Fruit fly (Drosophila melanogaster): ENCODE measurements around the gene CG9356.
A peak's percentile ranks its signal among the peaks of the same experiment; 100 is the strongest.

Gene CG9356

dm6 chr3R:9394385-9395042 lies 9.6 kb downstream of the CG9356 start, which contains the start of gene FER (continued):
- TF ChIP-seq Asciz (GFP tag; optimal IDR thresholded peaks at IDR 0.05), result peak; percentile 63
- no peak for TF ChIP-seq CG7556 (GFP tag; optimal IDR thresholded peaks at IDR 0.05)
- no peak for TF ChIP-seq sc (optimal IDR thresholded peaks at IDR 0.05)
- no peak for TF ChIP-seq sc (GFP tag; optimal IDR thresholded peaks at IDR 0.05)
- TF ChIP-seq bowl (GFP tag; IDR thresholded peaks at IDR 0.05), result 0 out of 2 replicates have a peak, but pooled peaks have one; percentile 22
- no peak for TF ChIP-seq run (tag; optimal IDR thresholded peaks at IDR 0.05)
- TF ChIP-seq chinmo (GFP tag; IDR thresholded peaks at IDR 0.05; ENCODE audit: partially characterized antibody), result peak; percentile 97
- TF ChIP-seq HmgD (GFP tag; optimal IDR thresholded peaks at IDR 0.05), result peak; percentile 69
- TF ChIP-seq CG3281 (GFP tag; optimal IDR thresholded peaks at IDR 0.05), result peak; percentile 23
- TF ChIP-seq lola (GFP tag; optimal IDR thresholded peaks at IDR 0.05), result no peak
- TF ChIP-seq CG32532 (GFP tag; IDR thresholded peaks at IDR 0.05), result peak; percentile 69; the same call in 1 of the 2 replicates
- no peak for TF ChIP-seq croc (GFP tag; conservative IDR thresholded peaks at IDR 0.05)
- TF ChIP-seq CG12299 (tag; optimal IDR thresholded peaks at IDR 0.05), result peak; percentile 38
- no peak for TF ChIP-seq sim (GFP tag; IDR thresholded peaks at IDR 0.05)
- TF ChIP-seq CG18476 (GFP tag; optimal IDR thresholded peaks at IDR 0.05), result no peak
- no peak for TF ChIP-seq B-H1 (GFP tag; IDR thresholded peaks at IDR 0.05)
- TF ChIP-seq Spps (tag; optimal IDR thresholded peaks at IDR 0.05), result no peak
- TF ChIP-seq Lpt (GFP tag; optimal IDR thresholded peaks at IDR 0.05), result no peak
- TF ChIP-seq Optix (GFP tag; IDR thresholded peaks at IDR 0.05), result no peak
- no peak for TF ChIP-seq wor (GFP tag; IDR thresholded peaks at IDR 0.05)
- TF ChIP-seq CG15011 (GFP tag; optimal IDR thresholded peaks at IDR 0.05), result no peak
- no peak for TF ChIP-seq Dfd (GFP tag; optimal IDR thresholded peaks at IDR 0.05)
- TF ChIP-seq mam (GFP tag; optimal IDR thresholded peaks at IDR 0.05), result no peak
- peak; percentile 81 for TF ChIP-seq rib (GFP tag; IDR thresholded peaks at IDR 0.05)
- TF ChIP-seq CG18764 (GFP tag; optimal IDR thresholded peaks at IDR 0.05), result no peak
- no peak for TF ChIP-seq CG14860 (GFP tag; IDR thresholded peaks at IDR 0.05; ENCODE audit: partially characterized antibody)
- peak; percentile 37 for TF ChIP-seq CG4328 (GFP tag; optimal IDR thresholded peaks at IDR 0.05)
- no peak for TF ChIP-seq btn (GFP tag; optimal IDR thresholded peaks at IDR 0.05)
- TF ChIP-seq pita (GFP tag; optimal IDR thresholded peaks at IDR 0.05), result no peak
- TF ChIP-seq crol (GFP tag; IDR thresholded peaks at IDR 0.05), result no peak
- TF ChIP-seq tgo (GFP tag; IDR thresholded peaks at IDR 0.05), result no peak
- 0 out of 2 replicates have a peak, but pooled peaks have one; percentile 27 for TF ChIP-seq H2.0 (GFP tag; IDR thresholded peaks at IDR 0.05)
- TF ChIP-seq CG7928 (GFP tag; optimal IDR thresholded peaks at IDR 0.05), result no peak
- TF ChIP-seq ham (GFP tag; IDR thresholded peaks at IDR 0.05), result no peak
- TF ChIP-seq Mad (GFP tag; optimal IDR thresholded peaks at IDR 0.05), result no peak
- no peak for TF ChIP-seq Lim3 (GFP tag; IDR thresholded peaks at IDR 0.05)
- TF ChIP-seq CG1233 (GFP tag; optimal IDR thresholded peaks at IDR 0.05), result no peak
- no peak for TF ChIP-seq Gsc (GFP tag; IDR thresholded peaks at IDR 0.05)
- peak; percentile 34 for TF ChIP-seq CG33213 (GFP tag; optimal IDR thresholded peaks at IDR 0.05)
- TF ChIP-seq repo (GFP tag; optimal IDR thresholded peaks at IDR 0.05), result no peak
- TF ChIP-seq CG16815 (GFP tag; optimal IDR thresholded peaks at IDR 0.05), result no peak
- TF ChIP-seq chm (GFP tag; IDR thresholded peaks at IDR 0.05), result peak; percentile 85
- no peak for TF ChIP-seq fd102C (GFP tag; optimal IDR thresholded peaks at IDR 0.05)
- TF ChIP-seq fru (optimal IDR thresholded peaks at IDR 0.05), result no peak
- peak; percentile 63 for TF ChIP-seq HmgZ (tag; optimal IDR thresholded peaks at IDR 0.05)
- TF ChIP-seq CG13123 (GFP tag; optimal IDR thresholded peaks at IDR 0.05), result no peak
- peak; percentile 56; the same call in 2 of the 3 replicates for TF ChIP-seq sr (GFP tag; IDR thresholded peaks at IDR 0.05)
- TF ChIP-seq Awh (GFP tag; IDR thresholded peaks at IDR 0.05), result 0 out of 2 replicates have a peak, but pooled peaks have one; percentile 45
- TF ChIP-seq ash1 (GFP tag; optimal IDR thresholded peaks at IDR 0.05), result peak; percentile 61
- no peak for TF ChIP-seq Usf (GFP tag; optimal IDR thresholded peaks at IDR 0.05)
- no peak for TF ChIP-seq CG9797 (GFP tag; optimal IDR thresholded peaks at IDR 0.05)
- no peak for TF ChIP-seq CG3726 (GFP tag; IDR thresholded peaks at IDR 0.05)

Data from whole organism, embryonic.